Fruit fly (Drosophila melanogaster): Measurements from ENCODE around the gene nerfin-1.

Gene nerfin-1

DNA sequence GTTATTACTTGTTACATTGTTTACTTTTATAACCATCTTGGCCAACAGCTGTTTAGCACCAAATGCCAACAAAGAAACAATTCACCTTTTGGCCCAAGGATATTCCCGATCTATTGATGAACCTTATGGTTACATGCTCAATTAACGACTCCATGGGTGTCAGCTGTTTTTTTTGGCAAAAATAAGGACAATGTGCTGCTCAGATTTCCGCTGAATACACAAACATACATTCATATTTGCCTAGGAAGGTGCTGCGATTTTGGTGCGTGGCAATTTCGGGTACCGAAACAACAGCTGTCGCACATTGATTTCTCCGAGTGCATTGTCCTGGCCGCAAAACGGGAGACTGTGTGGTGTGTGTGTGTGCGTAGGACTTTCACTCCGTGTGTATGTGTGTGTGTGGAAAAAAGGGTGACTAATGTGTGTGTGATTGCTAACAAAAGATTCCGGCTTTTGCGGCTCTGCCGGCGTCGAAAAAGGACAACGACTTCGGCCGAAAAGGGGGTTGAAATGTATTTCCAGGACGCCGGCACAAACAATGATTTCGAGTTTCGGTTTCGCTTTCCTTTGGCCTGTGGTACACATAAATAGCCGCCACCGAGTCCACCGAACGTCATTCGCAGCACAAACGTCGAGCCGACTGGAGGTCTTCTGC lies at the start of gene nerfin-1 (continued):
- TF ChIP-seq schlank (tag; optimal IDR thresholded peaks at IDR 0.05) (no peak), CG6272 (GFP tag; IDR thresholded peaks at IDR 0.05) (no peak), Mes4 (GFP tag; optimal IDR thresholded peaks at IDR 0.05) (peak; percentile 3), pfk (GFP tag; optimal IDR thresholded peaks at IDR 0.05) (no peak), CG7987 (GFP tag; optimal IDR thresholded peaks at IDR 0.05) (no peak), CG15073 (GFP tag; optimal IDR thresholded peaks at IDR 0.05) (no peak), ash1 (GFP tag; optimal IDR thresholded peaks at IDR 0.05) (no peak), Chrac-16 (GFP tag; optimal IDR thresholded peaks at IDR 0.05) (no peak), HHEX (GFP tag; optimal IDR thresholded peaks at IDR 0.05) (no peak), HLH4C (GFP tag; IDR thresholded peaks at IDR 0.05; ENCODE audit: partially characterized antibody) (no peak), Aef1 (GFP tag; IDR thresholded peaks at IDR 0.05) (no peak), CG10565 (GFP tag; optimal IDR thresholded peaks at IDR 0.05) (no peak), CG15269 (tag; optimal IDR thresholded peaks at IDR 0.05) (no peak), ftz-f1 (GFP tag; optimal IDR thresholded peaks at IDR 0.05) (no peak), CG7745 (tag; optimal IDR thresholded peaks at IDR 0.05) (no peak), tap (tag; optimal IDR thresholded peaks at IDR 0.05) (no peak), nmo (GFP tag; optimal IDR thresholded peaks at IDR 0.05) (peak; percentile 57), lov (optimal IDR thresholded peaks at IDR 0.05) (no peak), lov (GFP tag; IDR thresholded peaks at IDR 0.05) (no peak), GATAe (GFP tag; conservative IDR thresholded peaks at IDR 0.05) (no peak), Opbp (GFP tag; IDR thresholded peaks at IDR 0.05; ENCODE audit: partially characterized antibody) (no peak), Eip74EF (GFP tag; optimal IDR thresholded peaks at IDR 0.05) (no peak), Hr51 (GFP tag; optimal IDR thresholded peaks at IDR 0.05) (no peak), Sry-δ (GFP tag; optimal IDR thresholded peaks at IDR 0.05) (no peak), CG32532 (GFP tag; IDR thresholded peaks at IDR 0.05) (no peak), cato (GFP tag; optimal IDR thresholded peaks at IDR 0.05; ENCODE audit: borderline replicate concordance) (no peak), CG12744 (GFP tag; optimal IDR thresholded peaks at IDR 0.05) (no peak), Mrtf (GFP tag; IDR thresholded peaks at IDR 0.05) (no peak), inv (GFP tag; IDR thresholded peaks at IDR 0.05; ENCODE audit: partially characterized antibody) (no peak), CG14965 (GFP tag; optimal IDR thresholded peaks at IDR 0.05; ENCODE audit: borderline replicate concordance) (no peak), CG12299 (tag; optimal IDR thresholded peaks at IDR 0.05) (no peak), ranshi (GFP tag; IDR thresholded peaks at IDR 0.05) (no peak), bsh (GFP tag; optimal IDR thresholded peaks at IDR 0.05) (peak in 1 of 2 experiments; percentile 17), CG15601 (tag; optimal IDR thresholded peaks at IDR 0.05) (no peak), CG18262 (tag; optimal IDR thresholded peaks at IDR 0.05) (peak; percentile 59), CG31388 (GFP tag; optimal IDR thresholded peaks at IDR 0.05) (no peak), Dref (GFP tag; IDR thresholded peaks at IDR 0.05) (no peak), Xrp1 (GFP tag; IDR thresholded peaks at IDR 0.05) (no peak), C15 (GFP tag; IDR thresholded peaks at IDR 0.05) (no peak), CG16863 (GFP tag; optimal IDR thresholded peaks at IDR 0.05) (peak; percentile 26), bigmax (GFP tag; optimal IDR thresholded peaks at IDR 0.05) (no peak), sna (GFP tag; IDR thresholded peaks at IDR 0.05; ENCODE audit: partially characterized antibody) (no peak), cwo (GFP tag; optimal IDR thresholded peaks at IDR 0.05) (no peak), lab (GFP tag; optimal IDR thresholded peaks at IDR 0.05) (peak; percentile 33), grn (GFP tag; optimal IDR thresholded peaks at IDR 0.05) (no peak), salm (tag; optimal IDR thresholded peaks at IDR 0.05) (no peak), CG34224 (GFP tag; IDR thresholded peaks at IDR 0.05; ENCODE audit: partially characterized antibody) (no peak), CG11398 (GFP tag; optimal IDR thresholded peaks at IDR 0.05) (no peak), Dip2 (GFP tag; IDR thresholded peaks at IDR 0.05) (no peak)

Data from whole organism, embryonic.